Fruit fly (Drosophila melanogaster): ENCODE data around the gene NSD.

Gene NSD

DNA sequence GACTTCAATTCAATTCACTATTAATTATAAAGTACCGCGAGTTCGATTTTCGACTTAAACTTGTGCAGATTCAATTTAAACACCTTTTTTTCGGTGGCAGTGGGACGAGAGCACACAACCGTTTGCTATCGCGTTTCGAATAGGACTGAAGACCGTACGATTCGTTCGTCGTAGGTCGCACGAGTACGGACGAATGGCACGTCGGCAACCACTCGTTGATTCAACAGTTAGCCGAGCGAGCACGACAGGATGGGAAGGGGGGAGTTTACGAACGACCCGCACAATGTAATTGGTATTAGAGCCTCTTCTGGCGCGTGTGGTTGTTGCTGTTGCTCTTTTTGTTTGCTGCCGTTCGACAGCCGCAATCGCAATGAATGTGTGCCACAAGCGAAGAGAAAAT is 32.0 kb downstream of the NSD start, which contains the start of gene CG34353 (continued):
- peak; percentile 0 for TF ChIP-seq CG8089 (GFP tag; optimal IDR thresholded peaks at IDR 0.05)
- peak; percentile 35; the same call in 1 of the 2 replicates for TF ChIP-seq Adf1 (GFP tag; IDR thresholded peaks at IDR 0.05)
- TF ChIP-seq sens (GFP tag), result peak; percentile 83
- TF ChIP-seq chm (GFP tag; IDR thresholded peaks at IDR 0.05), result peak; percentile 64
- TF ChIP-seq oc (tag; optimal IDR thresholded peaks at IDR 0.05), result peak; percentile 59
- TF ChIP-seq CG12155 (GFP tag; optimal IDR thresholded peaks at IDR 0.05), result peak; percentile 94
- TF ChIP-seq crol (GFP tag; IDR thresholded peaks at IDR 0.05), result peak; percentile 97
- TF ChIP-seq abd-A (tag; optimal IDR thresholded peaks at IDR 0.05), result peak; percentile 77
- TF ChIP-seq CG34224 (GFP tag; IDR thresholded peaks at IDR 0.05; ENCODE audit: partially characterized antibody), result peak; percentile 30; the same call in 1 of the 3 replicates
- TF ChIP-seq ham (GFP tag; IDR thresholded peaks at IDR 0.05), result no peak
- peak; percentile 48 for TF ChIP-seq ewg (GFP tag; optimal IDR thresholded peaks at IDR 0.05)
- no peak for TF ChIP-seq her (GFP tag; optimal IDR thresholded peaks at IDR 0.05)
- 0 out of 2 replicates have a peak, but pooled peaks have one; percentile 15 for TF ChIP-seq CG14014 (GFP tag; IDR thresholded peaks at IDR 0.05)
- no peak for TF ChIP-seq Ptx1 (GFP tag; IDR thresholded peaks at IDR 0.05)
- TF ChIP-seq CG5180 (GFP tag; optimal IDR thresholded peaks at IDR 0.05), result peak; percentile 4
- no peak for TF ChIP-seq stc (GFP tag; IDR thresholded peaks at IDR 0.05)
- no peak for TF ChIP-seq Antp (GFP tag; optimal IDR thresholded peaks at IDR 0.05)
- TF ChIP-seq Ravus (GFP tag; IDR thresholded peaks at IDR 0.05), result no peak
- peak; percentile 1 for TF ChIP-seq psq (GFP tag; optimal IDR thresholded peaks at IDR 0.05)
- 0 out of 2 replicates have a peak, but pooled peaks have one; percentile 19 for TF ChIP-seq CG3847 (GFP tag; IDR thresholded peaks at IDR 0.05)
- peak; percentile 67 for TF ChIP-seq Med (GFP tag)
- TF ChIP-seq CG8290 (GFP tag; optimal IDR thresholded peaks at IDR 0.05), result no peak
- peak in 1 of 2 experiments; percentile 72 for TF ChIP-seq CG8290 (tag; optimal IDR thresholded peaks at IDR 0.05)
- TF ChIP-seq Jarid2 (GFP tag; optimal IDR thresholded peaks at IDR 0.05), result peak; percentile 70
- peak; percentile 99 for TF ChIP-seq CG3163 (GFP tag; optimal IDR thresholded peaks at IDR 0.05)
- TF ChIP-seq bigmax (GFP tag; optimal IDR thresholded peaks at IDR 0.05), result no peak

DNA sequence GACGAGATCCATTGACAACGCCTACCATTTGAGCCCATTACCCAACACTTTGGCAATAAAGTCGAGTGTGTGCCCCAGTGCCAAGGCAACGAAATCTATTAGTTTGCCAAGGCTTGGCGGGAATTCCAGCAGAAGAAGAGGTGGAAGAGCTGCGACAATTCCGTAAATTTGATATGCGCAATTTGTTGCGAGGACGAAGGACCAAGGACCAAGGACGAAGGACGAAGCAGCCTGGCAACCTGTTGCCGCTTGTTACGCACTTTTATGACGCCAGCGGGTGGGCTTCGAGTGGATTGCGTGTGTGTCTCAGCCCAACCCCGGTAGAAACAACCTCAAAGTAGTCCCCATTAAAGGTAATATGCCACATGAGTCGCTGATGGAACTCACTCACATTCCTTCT is 49.5 kb downstream of the NSD start:
- TF ChIP-seq CG17612 (GFP tag; IDR thresholded peaks at IDR 0.05) (no peak), jigr1 (GFP tag; IDR thresholded peaks at IDR 0.05) (no peak), abd-A (tag; optimal IDR thresholded peaks at IDR 0.05) (peak; percentile 89), CG16779 (GFP tag; IDR thresholded peaks at IDR 0.05) (no peak), scrt (GFP tag; optimal IDR thresholded peaks at IDR 0.05) (peak; percentile 93), CG34422 (GFP tag; IDR thresholded peaks at IDR 0.05) (0 out of 3 replicates have a peak, but pooled peaks have one; percentile 17), mld (GFP tag; IDR thresholded peaks at IDR 0.05; ENCODE audit: partially characterized antibody) (no peak), CG7786 (GFP tag; optimal IDR thresholded peaks at IDR 0.05) (no peak), CG17361 (GFP tag; IDR thresholded peaks at IDR 0.05) (no peak), CG33557 (GFP tag; optimal IDR thresholded peaks at IDR 0.05) (no peak), cwo (GFP tag; optimal IDR thresholded peaks at IDR 0.05) (no peak), Nf-YA (GFP tag; IDR thresholded peaks at IDR 0.05) (no peak), CG12071 (GFP tag; optimal IDR thresholded peaks at IDR 0.05) (no peak), Elba2 (GFP tag; optimal IDR thresholded peaks at IDR 0.05) (no peak)
